Fruit fly (Drosophila melanogaster) whole organism, embryonic: Measurements from ENCODE around the gene CG3448.

Experiments used
- Bteb2 ChIP-seq: fragments of 200-800 bp; sonication (Bioruptor generic); optimal IDR thresholded peaks from 2 replicates; lab custom pipeline; 2016; ENCODE audit warnings: missing biosample characterization, missing genetic modification characterization
- CG10267 ChIP-seq: fragments of 200-800 bp; sonication (Bioruptor generic); optimal IDR thresholded peaks from 2 replicates; lab custom pipeline; 2018; ENCODE audit warnings: missing biosample characterization, mild to moderate bottlenecking, missing genetic modification characterization, moderate library complexity
- CG10543 ChIP-seq: fragments of 200-800 bp; sonication (Bioruptor generic); optimal IDR thresholded peaks from 3 replicates; lab custom pipeline; 2017; ENCODE audit warnings: missing biosample characterization, mild to moderate bottlenecking, missing genetic modification characterization, moderate library complexity
- CG12236 ChIP-seq: fragments of 200-800 bp; sonication (Bioruptor generic); optimal IDR thresholded peaks from 2 replicates; lab custom pipeline; 2016; ENCODE audit warnings: missing biosample characterization, missing genetic modification characterization
- CG14667 ChIP-seq: fragments of 200-800 bp; sonication (Bioruptor generic); IDR thresholded peaks from 2 replicates; pipeline ENCODE4 v1.3.6; 2022; ENCODE audit warnings: missing biosample characterization, missing genetic modification characterization
- CG1529 ChIP-seq: fragments of 200-800 bp; sonication (Bioruptor generic); optimal IDR thresholded peaks from 3 replicates; lab custom pipeline; 2018; ENCODE audit warnings: missing biosample characterization, missing genetic modification characterization
- CG15479 ChIP-seq: fragments of 200-800 bp; sonication (Bioruptor generic); optimal IDR thresholded peaks from 3 replicates; lab custom pipeline; 2019; ENCODE audit warnings: missing biosample characterization, mild to moderate bottlenecking, missing genetic modification characterization, moderate library complexity
- CG17829 ChIP-seq: fragments of 200-800 bp; optimal IDR thresholded peaks from 2 replicates; lab custom pipeline; 2019; ENCODE audit warnings: missing biosample characterization, mild to moderate bottlenecking, missing genetic modification characterization, moderate library complexity
- CG32767 ChIP-seq: fragments of 200-800 bp; sonication (Bioruptor generic); IDR thresholded peaks from 2 replicates; pipeline ENCODE4 v1.3.6; 2022; ENCODE audit warnings: missing biosample characterization, missing genetic modification characterization
- CG33213 ChIP-seq: fragments of 200-800 bp; sonication (Bioruptor generic); optimal IDR thresholded peaks from 3 replicates; lab custom pipeline; 2016; ENCODE audit warnings: missing biosample characterization, missing genetic modification characterization
- CG34422 ChIP-seq: fragments of 200-800 bp; sonication (Bioruptor generic); IDR thresholded peaks from 3 replicates; pipeline ENCODE4 v1.3.6; 2022; ENCODE audit warnings: missing biosample characterization, missing genetic modification characterization
- CG3995 ChIP-seq: fragments of 200-800 bp; sonication (Bioruptor generic); optimal IDR thresholded peaks from 3 replicates; lab custom pipeline; 2016; ENCODE audit warnings: missing biosample characterization, missing genetic modification characterization
- CG4328 ChIP-seq: fragments of 200-800 bp; sonication (Bioruptor generic); optimal IDR thresholded peaks from 3 replicates; lab custom pipeline; 2017; ENCODE audit warnings: missing biosample characterization, missing genetic modification reagents, missing genetic modification characterization
- CG4617 ChIP-seq: fragments of 200-800 bp; sonication (Bioruptor generic); optimal IDR thresholded peaks from 3 replicates; lab custom pipeline; 2016; ENCODE audit warnings: missing biosample characterization, missing genetic modification characterization, borderline replicate concordance
- CG5245 ChIP-seq: fragments of 200-800 bp; sonication (Bioruptor generic); optimal IDR thresholded peaks from 3 replicates; lab custom pipeline; 2016; ENCODE audit warnings: missing biosample characterization, missing genetic modification characterization
- CG7357 ChIP-seq: fragments of 200-800 bp; sonication (Bioruptor generic); IDR thresholded peaks from 3 replicates; pipeline ENCODE4 v1.3.6; 2022; ENCODE audit warnings: missing biosample characterization, missing genetic modification characterization
- CG8359 ChIP-seq: fragments of 200-800 bp; sonication (Bioruptor generic); optimal IDR thresholded peaks from 2 replicates; lab custom pipeline; 2017; ENCODE audit warnings: missing biosample characterization, mild to moderate bottlenecking, missing genetic modification characterization, borderline replicate concordance
- CG8924 ChIP-seq: fragments of 200-800 bp; optimal IDR thresholded peaks from 3 replicates; lab custom pipeline; 2019; ENCODE audit warnings: missing biosample characterization, mild to moderate bottlenecking, missing genetic modification characterization, moderate library complexity
- Dbx ChIP-seq: fragments of 200-800 bp; sonication (Bioruptor generic); IDR thresholded peaks from 3 replicates; pipeline ENCODE4 v1.3.6; 2022; ENCODE audit warnings: missing biosample characterization, missing genetic modification characterization
- Deaf1 ChIP-seq: fragments of 200-800 bp; optimal IDR thresholded peaks from 3 replicates; lab custom pipeline; 2019; ENCODE audit warnings: missing biosample characterization, mild to moderate bottlenecking, missing genetic modification characterization, moderate library complexity
- E2f1 ChIP-seq: fragments of 200-800 bp; sonication (Bioruptor generic); IDR thresholded peaks from 2 replicates; pipeline ENCODE4 v1.3.6; 2022; ENCODE audit warnings: missing biosample characterization, missing genetic modification characterization
- Lhr ChIP-seq: fragments of 200-800 bp; sonication (Bioruptor generic); optimal IDR thresholded peaks from 3 replicates; lab custom pipeline; 2017; ENCODE audit warnings: mild to moderate bottlenecking, missing biosample characterization, missing genetic modification reagents, missing genetic modification characterization
- NK7.1 ChIP-seq: fragments of 200-800 bp; sonication (Bioruptor generic); optimal IDR thresholded peaks from 3 replicates; lab custom pipeline; 2016; ENCODE audit warnings: missing biosample characterization, missing genetic modification characterization
- Neu2 ChIP-seq: fragments of 200-800 bp; sonication (Bioruptor generic); optimal IDR thresholded peaks from 3 replicates; lab custom pipeline; 2016; ENCODE audit warnings: missing biosample characterization, missing genetic modification characterization, borderline replicate concordance
- Nf-YB ChIP-seq: fragments of 200-800 bp; sonication (Bioruptor generic); optimal IDR thresholded peaks from 3 replicates; lab custom pipeline; 2019; ENCODE audit warnings: missing biosample characterization, mild to moderate bottlenecking, missing genetic modification characterization, moderate library complexity
- Sox100B ChIP-seq: fragments of 200-800 bp; sonication (Bioruptor generic); optimal IDR thresholded peaks from 3 replicates; lab custom pipeline; 2018; ENCODE audit warnings: missing biosample characterization, mild to moderate bottlenecking, missing genetic modification characterization
- Ssrp ChIP-seq: fragments of 200-800 bp; sonication (Bioruptor generic); optimal IDR thresholded peaks from 2 replicates; lab custom pipeline; 2018; ENCODE audit warnings: missing biosample characterization, mild to moderate bottlenecking, missing genetic modification characterization, moderate library complexity
- Taf1 ChIP-seq: fragments of 200-800 bp; sonication (Bioruptor generic); IDR thresholded peaks from 2 replicates; pipeline ENCODE4 v1.3.6; 2022; ENCODE audit warnings: missing biosample characterization, missing genetic modification characterization
- az2 ChIP-seq: fragments of 200-800 bp; sonication (Bioruptor generic); optimal IDR thresholded peaks from 3 replicates; lab custom pipeline; 2016; ENCODE audit warnings: missing biosample characterization, missing genetic modification characterization
- bigmax ChIP-seq: fragments of 200-800 bp; sonication (Bioruptor generic); optimal IDR thresholded peaks from 2 replicates; lab custom pipeline; 2018; ENCODE audit warnings: missing biosample characterization, mild to moderate bottlenecking, missing genetic modification characterization
- caup ChIP-seq: fragments of 200-800 bp; sonication (Bioruptor generic); optimal IDR thresholded peaks from 3 replicates; lab custom pipeline; 2017; ENCODE audit warnings: missing biosample characterization, mild to moderate bottlenecking, missing genetic modification characterization, moderate library complexity; ENCODE audit not compliant: severe bottlenecking
- cwo ChIP-seq: fragments of 200-800 bp; sonication (Bioruptor generic); optimal IDR thresholded peaks from 3 replicates; lab custom pipeline; 2017; ENCODE audit warnings: missing biosample characterization, missing genetic modification characterization, mild to moderate bottlenecking, moderate library complexity, missing genetic modification reagents
- dmrt99B ChIP-seq: fragments of 200-800 bp; sonication (Bioruptor generic); optimal IDR thresholded peaks from 2 replicates; lab custom pipeline; 2018; ENCODE audit warnings: missing biosample characterization, mild to moderate bottlenecking, missing genetic modification characterization, moderate library complexity
- fru ChIP-seq: fragments of >200 bp; optimal IDR thresholded peaks from 2 replicates; lab custom pipeline; 2017
- gfzf ChIP-seq: fragments of 200-800 bp; sonication (Bioruptor generic); optimal IDR thresholded peaks from 2 replicates; lab custom pipeline; 2016; ENCODE audit warnings: missing biosample characterization, mild to moderate bottlenecking, missing genetic modification characterization, moderate library complexity
- gt ChIP-seq: fragments of 200-800 bp; sonication (Bioruptor generic); IDR thresholded peaks from 2 replicates; pipeline ENCODE4 v1.3.6; 2022; ENCODE audit warnings: missing biosample characterization, missing genetic modification characterization
- hb ChIP-seq: fragments of 200-800 bp; sonication (Bioruptor generic); IDR thresholded peaks from 3 replicates; pipeline ENCODE4 v1.3.6; 2022; ENCODE audit warnings: missing biosample characterization, missing genetic modification characterization; ENCODE audit not compliant: partially characterized antibody
- hth ChIP-seq: fragments of >200 bp; optimal IDR thresholded peaks from 2 replicates; lab custom pipeline; 2017; ENCODE audit warnings: inconsistent platforms
- ind ChIP-seq: fragments of 200-800 bp; sonication (Bioruptor generic); optimal IDR thresholded peaks from 3 replicates; lab custom pipeline; 2016; ENCODE audit warnings: missing biosample characterization, missing genetic modification characterization
- kay ChIP-seq: fragments of 200-800 bp; sonication (Bioruptor generic); optimal IDR thresholded peaks from 2 replicates; lab custom pipeline; 2016; ENCODE audit warnings: missing biosample characterization, missing genetic modification characterization
- lab ChIP-seq: fragments of 200-800 bp; sonication (Bioruptor generic); optimal IDR thresholded peaks from 3 replicates; lab custom pipeline; 2017; ENCODE audit warnings: missing biosample characterization, missing genetic modification characterization, mild to moderate bottlenecking, moderate library complexity, missing genetic modification reagents
- lola ChIP-seq, 3 experiments: fragments of >200 bp in 2 of 3; fragments of 200-800 bp in 1 of 3; sonication (Bioruptor generic) in 1 of 3; optimal IDR thresholded peaks; 2 replicates each; lab custom pipeline; 2017 to 2019; ENCODE audit warnings: missing biosample characterization in 3 of 3, missing genetic modification characterization in 3 of 3, mild to moderate bottlenecking in 1 of 3, moderate library complexity in 1 of 3
- mam ChIP-seq: fragments of 200-800 bp; sonication (Bioruptor generic); optimal IDR thresholded peaks from 3 replicates; lab custom pipeline; 2016; ENCODE audit warnings: missing biosample characterization, missing genetic modification characterization
- nom ChIP-seq: fragments of 200-800 bp; sonication (Bioruptor generic); optimal IDR thresholded peaks from 2 replicates; lab custom pipeline; 2017; ENCODE audit warnings: missing biosample characterization, missing genetic modification characterization, mild to moderate bottlenecking, moderate library complexity, missing genetic modification reagents
- ranshi ChIP-seq: fragments of 200-800 bp; sonication (Bioruptor generic); IDR thresholded peaks from 2 replicates; pipeline ENCODE4 v1.3.6; 2022; ENCODE audit warnings: missing biosample characterization, missing genetic modification characterization
- schlank ChIP-seq: fragments of 200-800 bp; sonication (Bioruptor generic); optimal IDR thresholded peaks from 2 replicates; lab custom pipeline; 2018; ENCODE audit warnings: missing biosample characterization, mild to moderate bottlenecking, missing genetic modification characterization
- slbo ChIP-seq: fragments of 200-800 bp; sonication (Bioruptor generic); IDR thresholded peaks from 2 replicates; pipeline ENCODE4 v1.3.6; 2022; ENCODE audit warnings: missing biosample characterization, missing genetic modification characterization
- tin ChIP-seq: fragments of 200-800 bp; sonication (Bioruptor generic); optimal IDR thresholded peaks from 3 replicates; lab custom pipeline; 2016; ENCODE audit warnings: missing biosample characterization, missing genetic modification characterization
- unc-4 ChIP-seq: fragments of 200-800 bp; sonication (Bioruptor generic); IDR thresholded peaks from 2 replicates; pipeline ENCODE4 v1.3.6; 2022; ENCODE audit warnings: missing biosample characterization, missing genetic modification characterization; ENCODE audit not compliant: partially characterized antibody

The CG3448 gene

DNA sequence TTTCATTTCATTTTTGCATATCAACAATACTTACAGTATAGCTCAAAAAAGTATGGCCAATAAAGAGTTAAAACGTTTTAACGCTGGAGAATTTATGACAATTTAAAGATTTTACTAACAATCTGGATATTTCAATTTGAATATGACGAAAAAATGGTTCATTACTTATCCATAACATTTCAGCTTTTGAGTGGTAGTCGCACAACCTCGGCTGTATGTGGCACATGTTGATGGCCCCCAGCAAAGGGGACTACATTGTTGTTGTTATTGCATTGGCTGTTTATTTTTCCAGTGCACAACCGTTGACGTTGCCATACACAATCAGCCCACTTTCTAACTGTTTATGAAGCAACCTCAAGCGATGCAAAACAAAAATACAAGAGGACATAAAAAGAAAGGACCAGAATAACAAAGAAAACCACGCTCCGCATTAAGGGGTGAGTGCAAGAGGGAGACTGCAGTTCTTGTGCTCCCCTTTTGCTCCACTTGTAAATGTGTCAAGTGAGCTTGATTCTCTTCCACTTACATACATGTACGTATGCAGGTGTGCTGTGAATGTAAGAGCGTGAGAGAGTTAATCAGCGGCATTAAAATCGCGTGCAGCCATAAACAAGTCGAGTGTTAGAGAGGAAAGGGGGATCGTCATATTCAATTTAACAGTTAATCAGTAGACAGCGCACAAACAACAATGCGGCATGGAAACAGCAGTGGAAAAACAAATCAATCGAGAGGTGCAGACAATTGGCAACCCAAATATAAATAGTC lies 31.1 kb downstream of the CG3448 start (continued):
- no peak for TF ChIP-seq hth (lab: Kevin White, UChicago)
- TF ChIP-seq kay, result no peak
- no peak for TF ChIP-seq hb
- TF ChIP-seq CG3995, result no peak
- TF ChIP-seq Taf1 (GFP tag; lab: Robert Waterston, UW), result no peak
- peak; percentile 27; the same call in 1 of the 3 replicates for TF ChIP-seq CG34422 (GFP tag; lab: Robert Waterston, UW)
- no peak for TF ChIP-seq gt (GFP tag; lab: Robert Waterston, UW)
- TF ChIP-seq NK7.1, result no peak
- TF ChIP-seq Lhr (GFP tag; lab: Kevin White, UChicago), result no peak
- 0 out of 3 replicates have a peak, but pooled peaks have one; percentile 32 for TF ChIP-seq Dbx (GFP tag; lab: Robert Waterston, UW)
- no peak for TF ChIP-seq CG4328 (GFP tag; lab: Kevin White, UChicago)
- no peak for TF ChIP-seq mam (GFP tag; lab: Kevin White, UChicago)
- no peak for TF ChIP-seq Nf-YB (GFP tag; lab: Kevin White, UChicago)
- peak; percentile 2 for TF ChIP-seq CG1529 (GFP tag; lab: Kevin White, UChicago)
- TF ChIP-seq cwo (GFP tag; lab: Kevin White, UChicago), result no peak
- TF ChIP-seq CG8359 (GFP tag; lab: Kevin White, UChicago), result no peak
- peak; percentile 2 for TF ChIP-seq CG17829 (tag; lab: Kevin White, UChicago)
- no peak for TF ChIP-seq Neu2
- TF ChIP-seq slbo (GFP tag; lab: Robert Waterston, UW), result peak; percentile 38
- TF ChIP-seq az2 (GFP tag; lab: Kevin White, UChicago), result peak; percentile 19
- TF ChIP-seq CG12236 (GFP tag; lab: Kevin White, UChicago), result peak; percentile 12
- peak; percentile 68 for TF ChIP-seq lab (GFP tag; lab: Kevin White, UChicago)
- TF ChIP-seq CG15479 (GFP tag; lab: Kevin White, UChicago), result no peak
- peak; percentile 75 for TF ChIP-seq dmrt99B (tag; lab: Kevin White, UChicago)
- no peak for TF ChIP-seq gfzf (GFP tag; lab: Kevin White, UChicago)
- no peak for TF ChIP-seq tin (GFP tag; lab: Kevin White, UChicago)
- no peak for TF ChIP-seq schlank
- TF ChIP-seq Bteb2 (GFP tag; lab: Kevin White, UChicago), result peak; percentile 16
- TF ChIP-seq Ssrp, result peak; percentile 34
- no peak for TF ChIP-seq CG5245
- TF ChIP-seq CG33213, result no peak
- TF ChIP-seq CG10543 (GFP tag; lab: Kevin White, UChicago), result no peak
- TF ChIP-seq lola (GFP tag; optimal IDR thresholded peaks at IDR 0.05; lab: Kevin White, UChicago), result peak in 1 of 3 experiments; percentile 7
- no peak for TF ChIP-seq CG4617
- peak; percentile 31 for TF ChIP-seq ind
- peak; percentile 50 for TF ChIP-seq Sox100B (GFP tag; lab: Kevin White, UChicago)
- no peak for TF ChIP-seq CG7357 (GFP tag; lab: Robert Waterston, UW)
- TF ChIP-seq bigmax (GFP tag; lab: Kevin White, UChicago), result no peak
- TF ChIP-seq CG8924 (tag; lab: Kevin White, UChicago), result peak; percentile 40
- peak; percentile 18; the same call in 1 of the 2 replicates for TF ChIP-seq CG14667 (GFP tag; lab: Robert Waterston, UW)
- TF ChIP-seq Deaf1, result no peak
- no peak for TF ChIP-seq E2f1
- peak; percentile 4 for TF ChIP-seq CG10267 (tag; lab: Kevin White, UChicago)
- peak; percentile 17 for TF ChIP-seq caup
- TF ChIP-seq fru, result no peak
- TF ChIP-seq unc-4 (GFP tag; lab: Robert Waterston, UW), result no peak
- TF ChIP-seq CG32767, result no peak
- peak; percentile 90 for TF ChIP-seq nom
- no peak for TF ChIP-seq ranshi
